Worm (Caenorhabditis elegans): ENCODE results near the gene scl-21.
A peak's percentile ranks its signal among the peaks of the same experiment; 100 is the strongest.

Gene scl-21

DNA sequence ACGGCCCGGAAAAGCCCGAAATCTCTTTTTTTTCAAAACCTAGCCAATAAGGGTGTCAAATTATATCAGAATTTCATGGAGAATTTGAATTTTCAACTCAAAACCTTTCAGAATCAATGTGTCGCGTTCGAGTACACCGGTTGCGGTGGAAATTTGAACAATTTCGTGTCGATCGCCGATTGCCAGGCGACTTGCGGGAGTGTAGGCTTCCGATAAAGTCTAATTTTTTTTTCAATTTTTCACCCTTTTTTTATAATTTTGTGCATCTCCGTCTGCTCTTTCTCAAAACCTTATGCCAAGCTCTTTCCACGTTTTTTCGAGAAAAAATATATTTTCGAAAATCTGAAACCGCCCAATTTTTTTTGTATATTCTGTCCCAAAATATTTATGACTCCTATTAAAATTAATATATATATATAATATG is 24.0 kb upstream of the scl-21 start (continued):
- 0 out of 2 replicates have a peak, but pooled peaks have one; percentile 58 for TF ChIP-seq mdt-29 (GFP tag; IDR thresholded peaks at IDR 0.05)
- TF ChIP-seq ZK337.2 (GFP tag; IDR thresholded peaks at IDR 0.05): peak; percentile 62; the same call in 1 of the 2 replicates
- no peak for TF ChIP-seq Y75B8A.6 (GFP tag; IDR thresholded peaks at IDR 0.05)
- peak; percentile 79; the same call in 1 of the 2 replicates for TF ChIP-seq arid-1 (GFP tag; conservative IDR thresholded peaks at IDR 0.05)
- no peak for TF ChIP-seq daf-19 (GFP tag; conservative IDR thresholded peaks at IDR 0.05)
- no peak for TF ChIP-seq F10B5.3 (tag; optimal IDR thresholded peaks at IDR 0.05)
- TF ChIP-seq T20F7.1 (GFP tag; optimal IDR thresholded peaks at IDR 0.05): no peak
- TF ChIP-seq ztf-11 (tag; optimal IDR thresholded peaks at IDR 0.05): no peak
- no peak for TF ChIP-seq F49E8.2 (tag; optimal IDR thresholded peaks at IDR 0.05; ENCODE audit: borderline replicate concordance)
- no peak for TF ChIP-seq nhr-76 (tag; optimal IDR thresholded peaks at IDR 0.05)
- peak; percentile 86 for TF ChIP-seq php-3 (GFP tag; IDR thresholded peaks at IDR 0.05)
- peak; percentile 39; the same call in 1 of the 2 replicates for TF ChIP-seq saeg-2 (GFP tag; IDR thresholded peaks at IDR 0.05)
- no peak for TF ChIP-seq jun-1 (tag; optimal IDR thresholded peaks at IDR 0.05)
- peak; percentile 69 for TF ChIP-seq pha-4 (GFP tag; IDR thresholded peaks at IDR 0.05)
- TF ChIP-seq pha-4 (tag; optimal IDR thresholded peaks at IDR 0.05): no peak
- TF ChIP-seq skn-1 (tag; optimal IDR thresholded peaks at IDR 0.05): no peak
- TF ChIP-seq daf-8 (GFP tag; IDR thresholded peaks at IDR 0.05): no peak
- no peak for TF ChIP-seq zip-2 (tag; optimal IDR thresholded peaks at IDR 0.05)
- peak; percentile 14 for TF ChIP-seq mxl-3 (GFP tag; optimal IDR thresholded peaks at IDR 0.05)
- no peak for TF ChIP-seq fos-1 (tag; optimal IDR thresholded peaks at IDR 0.05)
- no peak for TF ChIP-seq hlh-30 (tag; optimal IDR thresholded peaks at IDR 0.05; ENCODE audit: insufficient read depth)
- TF ChIP-seq ama-1 (optimal IDR thresholded peaks at IDR 0.05): no peak
- no peak for TF ChIP-seq mdl-1 (tag; optimal IDR thresholded peaks at IDR 0.05)
- TF ChIP-seq tag-97 (GFP tag; IDR thresholded peaks at IDR 0.05): no peak
- peak; percentile 71; the same call in 1 of the 2 replicates for TF ChIP-seq mxl-2 (GFP tag; conservative IDR thresholded peaks at IDR 0.05)
- TF ChIP-seq Y105C5A.15 (GFP tag; IDR thresholded peaks at IDR 0.05): peak; percentile 80; the same call in 1 of the 2 replicates
- peak; percentile 81; the same call in 1 of the 2 replicates for TF ChIP-seq zfp-3 (GFP tag; conservative IDR thresholded peaks at IDR 0.05)
- TF ChIP-seq lin-1 (GFP tag; IDR thresholded peaks at IDR 0.05): peak; percentile 64; the same call in 1 of the 2 replicates
- no peak for TF ChIP-seq madf-5 (GFP tag; IDR thresholded peaks at IDR 0.05)
- TF ChIP-seq hif-1 (tag; optimal IDR thresholded peaks at IDR 0.05): no peak
- no peak for TF ChIP-seq nhr-77 (tag; optimal IDR thresholded peaks at IDR 0.05)
- no peak for TF ChIP-seq lin-13 (GFP tag; optimal IDR thresholded peaks at IDR 0.05)

DNA sequence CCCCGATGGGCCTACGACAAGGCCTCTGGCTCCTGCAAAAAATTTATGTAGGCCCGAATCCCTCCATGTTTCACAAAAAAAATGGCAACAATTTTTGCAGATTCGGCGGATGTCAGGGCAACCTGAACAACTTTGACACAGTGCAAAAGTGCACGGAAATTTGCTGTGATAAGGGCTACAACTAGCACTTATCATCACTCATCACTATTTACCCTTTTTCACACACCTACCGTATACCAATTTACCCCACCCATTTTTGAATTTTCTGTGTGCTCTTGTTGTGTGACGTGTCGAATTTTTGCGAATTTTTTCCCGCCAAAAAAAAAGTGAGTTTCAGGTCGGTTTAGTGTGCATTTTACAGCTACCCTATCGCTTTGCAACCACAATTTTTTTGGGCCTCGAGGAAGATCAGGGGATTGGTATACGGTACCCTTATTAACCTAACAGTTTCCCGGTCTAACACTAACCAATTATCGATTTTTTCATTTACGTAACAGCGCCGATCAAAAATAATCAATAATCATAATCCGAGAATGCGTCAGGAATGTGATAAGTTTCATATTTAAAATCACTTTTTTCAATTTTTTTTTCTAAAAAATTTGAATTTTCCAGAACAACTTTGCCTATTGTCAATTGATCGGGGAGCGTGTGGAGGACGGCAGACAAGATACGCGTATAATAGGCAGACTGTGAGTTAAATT is 23.1 kb upstream of the scl-21 start:
- no peak for TF ChIP-seq D1046.2 (GFP tag; IDR thresholded peaks at IDR 0.05)
- peak; percentile 83 for TF ChIP-seq ceh-28 (tag; optimal IDR thresholded peaks at IDR 0.05)
- no peak for TF ChIP-seq ceh-62 (tag; optimal IDR thresholded peaks at IDR 0.05)
- peak; percentile 71 for TF ChIP-seq pqm-1 (tag; optimal IDR thresholded peaks at IDR 0.05)
- no peak for TF ChIP-seq Y105C5A.15 (GFP tag; IDR thresholded peaks at IDR 0.05)
- no peak for TF ChIP-seq nhr-76 (tag; optimal IDR thresholded peaks at IDR 0.05)
- peak; percentile 61 for TF ChIP-seq nhr-28 (tag; optimal IDR thresholded peaks at IDR 0.05)
- TF ChIP-seq skn-1 (tag; optimal IDR thresholded peaks at IDR 0.05): no peak
- TF ChIP-seq mxl-3 (GFP tag; optimal IDR thresholded peaks at IDR 0.05): peak; percentile 27
